Worm (Caenorhabditis elegans) whole organism, L1 larva: Measurements from ENCODE around the gene cct-6.

Source experiments
- C04F5.9 ChIP-seq: sonication (generic microtip); optimal IDR thresholded peaks from 2 replicates; lab custom pipeline; 2016; ENCODE audit warnings: missing genetic modification characterization, missing compliant biosample characterization
- C34B4.2 ChIP-seq: sonication (generic microtip); optimal IDR thresholded peaks from 2 replicates; lab custom pipeline; 2017; ENCODE audit warnings: mild to moderate bottlenecking, missing genetic modification characterization, missing compliant biosample characterization
- Y116A8C.19 ChIP-seq: sonication (generic microtip); optimal IDR thresholded peaks from 2 replicates; lab custom pipeline; 2016; ENCODE audit warnings: missing compliant biosample characterization, missing genetic modification characterization, borderline replicate concordance
- ama-1 ChIP-seq: fragments of 150-350 bp; optimal IDR thresholded peaks from 2 replicates; lab custom pipeline; 2014
- blmp-1 ChIP-seq: fragments of 150-350 bp; optimal IDR thresholded peaks from 2 replicates; lab custom pipeline; 2014; ENCODE audit warnings: missing biosample characterization, missing genetic modification characterization
- ceh-8 ChIP-seq: fragments of 200-800 bp; sonication (Bioruptor generic); optimal IDR thresholded peaks from 2 replicates; lab custom pipeline; 2018; ENCODE audit warnings: mild to moderate bottlenecking, missing genetic modification characterization, moderate library complexity, missing compliant biosample characterization
- ceh-90 ChIP-seq: sonication (generic microtip); optimal IDR thresholded peaks from 2 replicates; lab custom pipeline; 2016; ENCODE audit warnings: missing genetic modification characterization, missing compliant biosample characterization
- ces-1 ChIP-seq: fragments of 150-350 bp; optimal IDR thresholded peaks from 2 replicates; lab custom pipeline; 2014; ENCODE audit warnings: missing biosample characterization, missing genetic modification reagents, missing genetic modification characterization
- dpl-1 ChIP-seq, 3 experiments: fragments of 150-350 bp in 2 of 3; sonication (generic microtip) in 1 of 3; optimal IDR thresholded peaks; 2 replicates each; lab custom pipeline; 2014 to 2017; ENCODE audit warnings: missing biosample characterization in 3 of 3, missing genetic modification characterization in 3 of 3, missing genetic modification reagents in 3 of 3
- dsc-1 ChIP-seq: sonication (generic microtip); optimal IDR thresholded peaks from 2 replicates; lab custom pipeline; 2016; ENCODE audit warnings: mild to moderate bottlenecking, missing genetic modification characterization, missing compliant biosample characterization
- efl-1 ChIP-seq, 4 experiments: fragments of 150-350 bp; optimal IDR thresholded peaks in 3 of 4; peaks in 1 of 4; 1 replicate in 1 of 4; 2 replicates in 3 of 4; lab custom pipeline; 2014; ENCODE audit warnings: missing biosample characterization in 2 of 4, missing genetic modification characterization in 2 of 4, missing genetic modification reagents in 2 of 4
- egl-27 ChIP-seq, 2 experiments: fragments of 150-350 bp in 1 of 2; sonication (generic microtip); optimal IDR thresholded peaks; 3 replicates each; lab custom pipeline; 2017 to 2018; ENCODE audit warnings: missing biosample characterization in 2 of 2, missing genetic modification characterization in 2 of 2, missing genetic modification reagents in 2 of 2
- fkh-4 ChIP-seq: sonication (generic microtip); optimal IDR thresholded peaks from 2 replicates; lab custom pipeline; 2016; ENCODE audit warnings: missing compliant biosample characterization, missing genetic modification characterization, borderline replicate concordance
- hlh-17 ChIP-seq: fragments of 200-800 bp; sonication (Bioruptor generic); optimal IDR thresholded peaks from 2 replicates; lab custom pipeline; 2018; ENCODE audit warnings: missing genetic modification characterization, mild to moderate bottlenecking, missing compliant biosample characterization, moderate library complexity, borderline replicate concordance
- hlh-4 ChIP-seq: sonication (generic microtip); optimal IDR thresholded peaks from 2 replicates; lab custom pipeline; 2016; ENCODE audit warnings: mild to moderate bottlenecking, missing genetic modification characterization, missing compliant biosample characterization
- hpl-2 ChIP-seq: fragments of 150-350 bp; optimal IDR thresholded peaks from 2 replicates; lab custom pipeline; 2014; ENCODE audit warnings: missing biosample characterization, missing genetic modification reagents, missing genetic modification characterization
- irx-1 ChIP-seq: sonication (generic microtip); optimal IDR thresholded peaks from 2 replicates; lab custom pipeline; 2016; ENCODE audit warnings: missing genetic modification characterization, missing compliant biosample characterization
- jun-1 ChIP-seq: fragments of 150-350 bp; optimal IDR thresholded peaks from 2 replicates; lab custom pipeline; 2014; ENCODE audit warnings: missing biosample characterization, missing genetic modification reagents, missing genetic modification characterization
- lin-14 ChIP-seq: fragments of 200-800 bp; sonication (Bioruptor generic); optimal IDR thresholded peaks from 2 replicates; lab custom pipeline; 2018; ENCODE audit warnings: mild to moderate bottlenecking, missing genetic modification characterization, moderate library complexity, missing compliant biosample characterization
- lin-35 ChIP-seq, 2 experiments: fragments of 150-350 bp; optimal IDR thresholded peaks; 2 replicates each; lab custom pipeline; 2014; ENCODE audit warnings: missing biosample characterization in 2 of 2, missing genetic modification characterization in 2 of 2, missing genetic modification reagents in 2 of 2
- lin-39 ChIP-seq: fragments of 150-350 bp; optimal IDR thresholded peaks from 2 replicates; lab custom pipeline; 2014; ENCODE audit warnings: missing biosample characterization, missing genetic modification reagents, missing genetic modification characterization
- lir-3 ChIP-seq: sonication (generic microtip); optimal IDR thresholded peaks from 2 replicates; lab custom pipeline; 2016; ENCODE audit warnings: mild to moderate bottlenecking, missing genetic modification characterization, moderate library complexity, missing compliant biosample characterization; ENCODE audit not compliant: poor library complexity
- lsy-2 ChIP-seq, 2 experiments: fragments of 150-350 bp; optimal IDR thresholded peaks; 2 replicates each; lab custom pipeline; 2014; ENCODE audit warnings: missing biosample characterization in 2 of 2, missing genetic modification characterization in 2 of 2
- mab-9 ChIP-seq: fragments of 200-800 bp; sonication (Bioruptor generic); IDR thresholded peaks from 2 replicates; pipeline ENCODE4 v1.3.6; 2022; ENCODE audit warnings: missing genetic modification reagents, missing genetic modification characterization, missing compliant biosample characterization
- mep-1 ChIP-seq: fragments of 150-350 bp; optimal IDR thresholded peaks from 2 replicates; lab custom pipeline; 2014; ENCODE audit warnings: missing biosample characterization, missing genetic modification characterization
- nhr-11 ChIP-seq: fragments of 150-350 bp; optimal IDR thresholded peaks from 2 replicates; lab custom pipeline; 2014; ENCODE audit warnings: missing biosample characterization, missing genetic modification characterization
- nhr-20 ChIP-seq: sonication (generic microtip); optimal IDR thresholded peaks from 2 replicates; lab custom pipeline; 2016; ENCODE audit warnings: mild to moderate bottlenecking, missing genetic modification characterization, missing compliant biosample characterization
- nhr-47 ChIP-seq: sonication (generic microtip); optimal IDR thresholded peaks from 2 replicates; lab custom pipeline; 2016; ENCODE audit warnings: mild to moderate bottlenecking, missing genetic modification characterization, moderate library complexity, missing compliant biosample characterization
- nhr-71 ChIP-seq: sonication (generic microtip); optimal IDR thresholded peaks from 2 replicates; lab custom pipeline; 2016; ENCODE audit warnings: mild to moderate bottlenecking, missing genetic modification characterization, moderate library complexity, missing compliant biosample characterization
- nhr-76 ChIP-seq: sonication (generic microtip); optimal IDR thresholded peaks from 2 replicates; lab custom pipeline; 2017; ENCODE audit warnings: missing biosample characterization, missing genetic modification characterization
- nhr-77 ChIP-seq: fragments of 150-350 bp; optimal IDR thresholded peaks from 2 replicates; lab custom pipeline; 2014; ENCODE audit warnings: missing biosample characterization, missing genetic modification characterization
- nhr-84 ChIP-seq: sonication (generic microtip); optimal IDR thresholded peaks from 2 replicates; lab custom pipeline; 2017; ENCODE audit warnings: missing biosample characterization, missing genetic modification characterization
- nhr-85 ChIP-seq: sonication (generic microtip); peaks from one replicate; lab custom pipeline; 2016; ENCODE audit warnings: missing genetic modification characterization, inconsistent platforms, missing compliant biosample characterization
- nhr-90 ChIP-seq: sonication (generic microtip); optimal IDR thresholded peaks from 2 replicates; lab custom pipeline; 2016; ENCODE audit warnings: mild to moderate bottlenecking, missing genetic modification characterization, missing compliant biosample characterization; ENCODE audit not compliant: poor library complexity
- pqm-1 ChIP-seq: sonication (generic microtip); optimal IDR thresholded peaks from 3 replicates; lab custom pipeline; 2017; ENCODE audit warnings: missing biosample characterization, missing genetic modification characterization
- rnt-1 ChIP-seq: sonication (generic microtip); optimal IDR thresholded peaks from 2 replicates; lab custom pipeline; 2016; ENCODE audit warnings: mild to moderate bottlenecking, missing genetic modification characterization, moderate library complexity, missing compliant biosample characterization
- skn-1 ChIP-seq: fragments of 150-350 bp; optimal IDR thresholded peaks from 2 replicates; lab custom pipeline; 2014; ENCODE audit warnings: missing biosample characterization, missing genetic modification characterization
- snu-23 ChIP-seq: sonication (generic microtip); optimal IDR thresholded peaks from 2 replicates; lab custom pipeline; 2016; ENCODE audit warnings: missing genetic modification characterization, missing compliant biosample characterization
- sptf-1 ChIP-seq: fragments of 150-350 bp; optimal IDR thresholded peaks from 2 replicates; lab custom pipeline; 2014; ENCODE audit warnings: missing biosample characterization, missing genetic modification characterization
- sup-37 ChIP-seq: fragments of 200-800 bp; sonication (Bioruptor generic); optimal IDR thresholded peaks from 2 replicates; lab custom pipeline; 2018; ENCODE audit warnings: mild to moderate bottlenecking, missing genetic modification characterization, missing compliant biosample characterization
- swsn-7 ChIP-seq: sonication (generic microtip); optimal IDR thresholded peaks from 2 replicates; lab custom pipeline; 2016; ENCODE audit warnings: missing genetic modification characterization, missing compliant biosample characterization
- unc-130 ChIP-seq: fragments of 150-350 bp; optimal IDR thresholded peaks from 2 replicates; lab custom pipeline; 2017; ENCODE audit warnings: missing biosample characterization, missing genetic modification characterization, inconsistent platforms
- unc-30 ChIP-seq: sonication (generic microtip); optimal IDR thresholded peaks from 2 replicates; lab custom pipeline; 2017; ENCODE audit warnings: missing biosample characterization, missing genetic modification characterization
- unc-86 ChIP-seq: sonication (generic microtip); optimal IDR thresholded peaks from 2 replicates; lab custom pipeline; 2016; ENCODE audit warnings: missing genetic modification characterization, missing compliant biosample characterization
- unc-98 ChIP-seq: fragments of 200-800 bp; sonication (Bioruptor generic); IDR thresholded peaks from 2 replicates; pipeline ENCODE4 v1.3.6; 2022; ENCODE audit warnings: missing genetic modification characterization, missing compliant biosample characterization
- vab-15 ChIP-seq: sonication (generic microtip); optimal IDR thresholded peaks from 2 replicates; lab custom pipeline; 2017; ENCODE audit warnings: missing genotype, mild to moderate bottlenecking, missing genetic modification characterization, missing compliant biosample characterization
- xbp-1 ChIP-seq: sonication (generic microtip); optimal IDR thresholded peaks from 2 replicates; lab custom pipeline; 2016; ENCODE audit warnings: missing genetic modification characterization, missing compliant biosample characterization

cct-6 gene

ce11 chrIII:5838159-5839046, 17.1 kb downstream of the cct-6 start (continued):
- no peak for TF ChIP-seq hpl-2
- TF ChIP-seq nhr-84 (tag; lab: Kevin White, UChicago), result no peak
- TF ChIP-seq ceh-8 (GFP tag; lab: Kevin White, UChicago), result no peak
- TF ChIP-seq pqm-1 (tag; lab: Kevin White, UChicago), result no peak
- TF ChIP-seq, all 84 proteins: peak for 23

ce11 chrIII:5836816-5837215, 18.7 kb downstream of the cct-6 start, which contains the start of gene W04D12.1:
TSS of gene W04D12.1 (plus strand) at chrIII:5836926.
- TF ChIP-seq nhr-71 (peak; percentile 12), egl-27 (tag; optimal IDR thresholded peaks at IDR 0.05; lab: Kevin White, UChicago) (no peak), lin-39 (tag; lab: Kevin White, UChicago) (no peak), dpl-1 (GFP tag; optimal IDR thresholded peaks at IDR 0.05; lab: Kevin White, UChicago) (no peak), lin-14 (peak; percentile 21), unc-130 (tag; lab: Kevin White, UChicago) (peak; percentile 6), ceh-8 (GFP tag; lab: Kevin White, UChicago) (no peak), snu-23 (peak; percentile 20), nhr-20 (tag; lab: Kevin White, UChicago) (peak; percentile 33), nhr-85 (peak; percentile 72), lin-35 (GFP tag; optimal IDR thresholded peaks at IDR 0.05; lab: Kevin White, UChicago) (peak in 1 of 2 experiments; percentile 35), efl-1 (optimal IDR thresholded peaks at IDR 0.05; lab: Kevin White, UChicago) (peak in 1 of 2 experiments; percentile 11), efl-1 (GFP tag; optimal IDR thresholded peaks at IDR 0.05 in 1 of 2; lab: Kevin White, UChicago) (no peak), lsy-2 (tag; optimal IDR thresholded peaks at IDR 0.05; lab: Kevin White, UChicago) (peak in 1 of 2 experiments; percentile 24), skn-1 (tag; lab: Kevin White, UChicago) (peak; percentile 29), C34B4.2 (tag; lab: Kevin White, UChicago) (no peak), nhr-11 (no peak), nhr-76 (tag; lab: Kevin White, UChicago) (no peak), vab-15 (tag; lab: Kevin White, UChicago) (no peak), blmp-1 (tag; lab: Kevin White, UChicago) (peak; percentile 94), mep-1 (tag; lab: Kevin White, UChicago) (peak; percentile 56), rnt-1 (tag; lab: Kevin White, UChicago) (peak; percentile 15), lir-3 (tag; lab: Kevin White, UChicago) (no peak), sup-37 (GFP tag; lab: Kevin White, UChicago) (no peak), hpl-2 (no peak)

ce11 chrIII:5836261-5836660, 19.2 kb downstream of the cct-6 start:
- TF ChIP-seq sptf-1 (tag; lab: Kevin White, UChicago), result no peak
- TF ChIP-seq nhr-90 (tag; lab: Kevin White, UChicago), result no peak
- TF ChIP-seq hpl-2, result no peak
- TF ChIP-seq jun-1 (tag; lab: Kevin White, UChicago), result no peak
- no peak for TF ChIP-seq fkh-4 (tag; lab: Kevin White, UChicago)
- no peak for TF ChIP-seq nhr-84 (tag; lab: Kevin White, UChicago)
- no peak for TF ChIP-seq unc-30 (tag; lab: Kevin White, UChicago)
- no peak for TF ChIP-seq lir-3 (tag; lab: Kevin White, UChicago)
- TF ChIP-seq nhr-11, result no peak
- TF ChIP-seq C34B4.2 (tag; lab: Kevin White, UChicago), result no peak
- no peak for TF ChIP-seq nhr-47 (tag; lab: Kevin White, UChicago)
- no peak for TF ChIP-seq ces-1 (GFP tag; lab: Kevin White, UChicago)
- no peak for TF ChIP-seq hlh-4 (tag; lab: Kevin White, UChicago)
- TF ChIP-seq nhr-77 (tag; lab: Kevin White, UChicago), result no peak
- TF ChIP-seq C04F5.9, result no peak
- TF ChIP-seq irx-1 (tag; lab: Kevin White, UChicago), result no peak
- no peak for TF ChIP-seq xbp-1
- TF ChIP-seq mab-9 (GFP tag; lab: Robert Waterston, UW), result no peak
- TF ChIP-seq hlh-17, result no peak
- peak; percentile 38 for TF ChIP-seq ama-1
- TF ChIP-seq swsn-7, result no peak
- TF ChIP-seq ceh-90 (tag; lab: Kevin White, UChicago), result no peak
- no peak for TF ChIP-seq dsc-1
- TF ChIP-seq unc-98 (GFP tag; lab: Robert Waterston, UW), result no peak
- no peak for TF ChIP-seq Y116A8C.19
- TF ChIP-seq unc-86 (tag; lab: Kevin White, UChicago), result no peak
